Fruit fly (Drosophila melanogaster): ENCODE data around the gene S6k.

dm6 chr3L:5820039-5820438 is 9.3 kb upstream of the S6k start:
- TF ChIP-seq CTCF (optimal IDR thresholded peaks at IDR 0.05) (no peak), CG8478 (optimal IDR thresholded peaks at IDR 0.05) (no peak)
